Worm (Caenorhabditis elegans) whole organism, midembryonic: Measurements from ENCODE around the gene C39E9.7.

Experiments
- T22C8.4 ChIP-seq: fragments of 200-800 bp; sonication (Bioruptor generic); IDR thresholded peaks from 2 replicates; pipeline ENCODE4 v1.3.6; 2022; ENCODE audit warnings: missing genetic modification characterization, missing compliant biosample characterization
- cog-1 ChIP-seq: sonication (generic microtip); optimal IDR thresholded peaks from 2 replicates; lab custom pipeline; 2016; ENCODE audit warnings: missing genetic modification characterization, missing compliant biosample characterization
- flt-1 ChIP-seq: fragments of 200-800 bp; sonication (Bioruptor generic); IDR thresholded peaks from 2 replicates; pipeline ENCODE4 v1.3.6; 2022; ENCODE audit warnings: missing genetic modification characterization, missing compliant biosample characterization
- klf-2 ChIP-seq: fragments of 200-800 bp; sonication (Bioruptor generic); conservative IDR thresholded peaks from 2 replicates; pipeline ENCODE4 v1.3.6; 2022; ENCODE audit warnings: missing genetic modification reagents, missing genetic modification characterization, missing compliant biosample characterization
- med-1 ChIP-seq: sonication (generic microtip); optimal IDR thresholded peaks from 2 replicates; lab custom pipeline; 2017; ENCODE audit warnings: missing genetic modification characterization, mild to moderate bottlenecking, missing compliant biosample characterization, antibody characterized with exemption, missing genetic modification reagents; ENCODE audit not compliant: insufficient read depth
- ref-1 ChIP-seq: fragments of 200-800 bp; sonication (Bioruptor generic); conservative IDR thresholded peaks from 2 replicates; pipeline ENCODE4 v1.3.6; 2022; ENCODE audit warnings: missing genetic modification reagents, missing genetic modification characterization, missing compliant biosample characterization
- tab-1 ChIP-seq: fragments of 200-800 bp; sonication (Bioruptor generic); IDR thresholded peaks from 2 replicates; pipeline ENCODE4 v1.3.6; 2022; ENCODE audit warnings: missing genetic modification characterization, missing compliant biosample characterization
- ztf-23 ChIP-seq: fragments of 200-800 bp; sonication (Bioruptor generic); IDR thresholded peaks from 2 replicates; pipeline ENCODE4 v1.3.6; 2022; ENCODE audit warnings: missing genetic modification reagents, missing genetic modification characterization, missing compliant biosample characterization
- ztf-29 ChIP-seq: fragments of 200-800 bp; sonication (Bioruptor generic); IDR thresholded peaks from 2 replicates; pipeline ENCODE4 v1.3.6; 2022; ENCODE audit warnings: missing genetic modification reagents, missing genetic modification characterization, missing compliant biosample characterization

C39E9.7 gene

DNA sequence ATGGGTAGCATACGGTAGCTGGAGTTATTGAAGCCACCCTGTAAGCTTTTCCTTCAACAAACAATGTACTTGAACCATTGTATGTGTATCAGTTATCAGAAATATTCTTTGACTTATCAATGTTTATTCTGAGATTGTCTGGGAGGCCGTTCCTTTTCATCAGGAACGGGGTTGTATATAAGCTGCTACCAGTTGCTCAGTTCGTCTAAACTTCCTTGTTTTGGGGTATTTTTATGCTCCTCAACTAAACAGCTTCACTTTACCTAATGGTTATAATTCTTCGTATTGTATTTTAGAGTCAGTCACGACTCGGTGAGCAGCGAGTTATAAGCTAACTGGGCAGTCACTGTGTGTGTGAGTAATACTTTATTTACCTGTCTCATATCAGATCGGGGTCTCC lies 9.2 kb upstream of the C39E9.7 start:
- no peak for TF ChIP-seq tab-1 (GFP tag; lab: Robert Waterston, UW)
- TF ChIP-seq flt-1 = no peak
- TF ChIP-seq med-1 (GFP tag; lab: Kevin White, UChicago) = no peak
- TF ChIP-seq klf-2 (GFP tag; lab: Robert Waterston, UW) = no peak
- TF ChIP-seq ztf-29 = no peak
- no peak for TF ChIP-seq T22C8.4 (GFP tag; lab: Robert Waterston, UW)
- no peak for TF ChIP-seq ztf-23
- TF ChIP-seq cog-1 (tag; lab: Kevin White, UChicago) = no peak

DNA sequence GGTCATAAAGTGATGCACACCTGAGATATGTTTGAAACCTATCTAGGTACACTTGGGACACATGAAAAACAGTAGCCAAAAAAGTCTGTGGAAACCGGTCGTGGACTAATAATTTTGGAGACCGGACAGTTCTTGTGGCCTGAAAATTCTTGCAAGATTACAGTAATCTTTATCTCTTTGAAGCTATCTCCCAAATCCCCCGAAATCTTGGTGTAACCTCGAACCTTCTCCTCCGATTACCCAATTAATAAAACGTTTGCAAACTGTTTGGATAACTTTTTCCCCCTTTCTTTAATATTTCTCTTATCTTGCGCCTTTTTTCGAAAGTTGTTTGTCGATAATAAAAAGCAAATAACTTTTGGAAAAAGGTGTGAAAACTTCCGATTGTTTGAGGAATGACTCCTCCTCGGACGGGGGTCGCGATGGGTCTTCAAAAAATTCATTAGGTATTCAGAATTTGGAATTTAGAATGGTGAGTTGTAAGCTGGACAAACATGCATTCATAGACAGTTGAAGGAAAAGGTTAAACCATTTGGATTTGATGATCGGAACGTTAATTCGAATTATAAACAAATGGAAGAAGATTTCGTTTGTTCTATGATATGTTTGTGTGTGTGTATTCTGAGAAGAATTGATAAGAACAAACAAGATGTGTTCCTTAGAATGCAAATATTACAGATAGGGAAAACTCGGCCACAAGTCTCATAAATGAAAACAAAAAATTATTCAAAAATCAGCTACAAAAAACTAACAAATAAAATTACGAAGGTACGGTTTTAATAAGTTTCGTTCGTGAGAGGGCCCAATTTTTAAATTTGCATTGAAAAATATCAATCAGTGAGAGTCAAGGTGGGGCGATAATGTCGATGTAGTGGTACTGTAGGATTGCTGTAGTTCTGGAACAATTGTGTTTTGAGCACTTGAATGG lies 6.6 kb upstream of the C39E9.7 start:
- TF ChIP-seq flt-1 = no peak
- no peak for TF ChIP-seq ztf-29
- no peak for TF ChIP-seq cog-1 (tag; lab: Kevin White, UChicago)
- TF ChIP-seq klf-2 (GFP tag; lab: Robert Waterston, UW) = no peak
- no peak for TF ChIP-seq med-1 (GFP tag; lab: Kevin White, UChicago)
- no peak for TF ChIP-seq ref-1 (GFP tag; lab: Robert Waterston, UW)
- TF ChIP-seq tab-1 (GFP tag; lab: Robert Waterston, UW) = no peak
- no peak for TF ChIP-seq ztf-23
- no peak for TF ChIP-seq T22C8.4 (GFP tag; lab: Robert Waterston, UW)

DNA sequence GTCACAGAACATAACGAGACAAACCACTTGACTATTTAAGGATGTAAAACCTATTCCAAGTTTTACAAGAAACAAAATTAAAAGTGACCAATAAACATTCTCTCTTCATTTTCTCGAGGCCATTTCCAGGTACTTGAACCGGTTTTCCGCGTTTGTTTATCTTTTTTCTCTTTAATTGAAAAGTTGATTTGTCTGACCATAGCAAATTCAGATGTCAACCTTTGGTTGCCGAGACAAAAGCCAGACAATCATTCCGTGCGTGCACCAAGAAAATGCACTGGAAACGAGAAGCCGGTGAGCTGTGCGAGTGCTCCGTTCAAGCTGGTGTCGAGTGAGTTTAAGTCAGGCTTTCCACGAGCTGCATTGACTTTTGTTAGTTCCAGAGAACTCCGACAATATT lies 5.6 kb upstream of the C39E9.7 start:
- TF ChIP-seq cog-1 (tag; lab: Kevin White, UChicago) (no peak), tab-1 (GFP tag; lab: Robert Waterston, UW) (no peak), ztf-23 (no peak), T22C8.4 (GFP tag; lab: Robert Waterston, UW) (no peak), ref-1 (GFP tag; lab: Robert Waterston, UW) (no peak), ztf-29 (no peak), flt-1 (no peak), med-1 (GFP tag; lab: Kevin White, UChicago) (no peak), klf-2 (GFP tag; lab: Robert Waterston, UW) (no peak)

DNA sequence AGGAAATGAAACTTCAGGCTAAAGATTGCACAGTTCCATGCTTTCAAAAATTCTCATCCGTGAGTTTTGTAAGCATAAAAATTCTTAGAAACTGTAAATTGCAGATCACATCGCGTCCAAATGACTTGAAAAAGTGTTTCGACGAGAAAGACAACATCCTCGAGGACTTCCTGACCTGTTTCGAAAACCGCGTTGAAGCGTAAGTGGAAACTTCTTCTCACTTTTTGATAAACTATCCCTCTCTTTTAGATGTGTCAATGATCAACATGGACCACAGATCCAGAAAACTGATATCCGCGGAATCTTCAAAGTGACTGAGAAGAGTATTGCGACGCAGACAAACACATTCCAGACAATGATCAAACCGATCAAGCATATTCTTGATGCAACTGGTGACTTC lies 4.3 kb upstream of the C39E9.7 start:
- TF ChIP-seq flt-1 (no peak), T22C8.4 (GFP tag; lab: Robert Waterston, UW) (no peak), ztf-23 (no peak), ref-1 (GFP tag; lab: Robert Waterston, UW) (no peak), tab-1 (GFP tag; lab: Robert Waterston, UW) (no peak), med-1 (GFP tag; lab: Kevin White, UChicago) (no peak), klf-2 (GFP tag; lab: Robert Waterston, UW) (no peak), ztf-29 (no peak), cog-1 (tag; lab: Kevin White, UChicago) (no peak)

DNA sequence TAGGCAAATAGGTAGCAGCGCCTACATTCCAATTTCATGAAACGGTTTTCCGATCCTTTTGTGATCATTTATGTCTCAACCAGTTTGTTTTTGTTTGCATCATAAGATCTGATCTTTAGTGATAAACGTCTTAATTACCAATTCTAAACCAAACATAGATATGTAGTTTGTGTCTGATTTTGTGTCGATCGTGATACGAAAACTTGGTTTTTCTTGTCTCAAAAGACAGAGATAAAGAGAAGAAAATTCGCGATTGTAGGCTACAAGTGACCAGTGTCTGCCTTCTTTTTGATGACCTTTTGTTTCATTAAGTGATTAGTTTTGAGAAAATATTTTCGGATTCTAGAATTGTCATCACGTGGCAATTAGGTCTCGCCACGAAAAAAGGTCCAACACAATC lies 3.7 kb upstream of the C39E9.7 start:
- TF ChIP-seq cog-1 (tag; lab: Kevin White, UChicago) (no peak), flt-1 (no peak), ref-1 (GFP tag; lab: Robert Waterston, UW) (no peak)

DNA sequence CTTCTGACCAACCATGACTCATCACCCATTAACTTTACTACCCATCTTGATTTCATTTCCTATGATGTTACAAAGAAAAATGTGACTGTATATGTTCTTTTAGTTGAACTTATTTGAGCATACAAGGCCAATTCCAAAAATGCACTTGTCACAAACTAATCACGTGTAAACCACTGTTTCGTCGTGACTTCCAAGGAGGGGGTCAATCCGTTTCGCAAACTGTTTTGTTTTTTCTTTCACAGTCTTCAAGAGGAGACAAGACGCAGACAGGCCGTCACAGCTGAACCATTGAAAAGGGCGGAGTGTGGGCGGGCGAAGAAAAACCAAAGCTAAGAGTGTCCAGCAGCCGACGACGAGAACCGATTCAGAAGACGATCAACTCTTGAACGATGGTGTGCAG lies 2.6 kb upstream of the C39E9.7 start, which contains the start of gene C39E9.8:
C39E9.8 (plus strand) TSS at position 328 of the 400 bp plus-strand sequence.
- TF ChIP-seq med-1 (GFP tag; lab: Kevin White, UChicago) = no peak

DNA sequence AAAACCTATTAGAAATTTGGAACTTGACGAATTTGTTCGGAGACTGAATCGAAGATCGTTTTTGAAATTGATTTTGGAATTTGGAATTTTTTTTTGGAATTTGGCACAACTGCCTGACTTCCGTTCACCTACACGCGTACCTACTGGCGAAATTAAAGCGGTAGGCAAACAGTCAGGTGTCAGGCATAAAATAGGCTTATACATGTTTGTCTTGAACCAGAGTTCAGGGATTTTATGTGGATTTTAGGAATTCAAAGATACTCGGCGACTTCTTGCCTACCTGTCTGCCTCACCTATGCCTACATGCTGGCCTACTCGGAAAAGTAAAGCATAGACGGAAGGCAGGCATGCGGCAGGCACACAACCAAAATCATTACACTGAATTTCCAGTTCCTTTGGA lies 1.8 kb upstream of the C39E9.7 start:
- TF ChIP-seq tab-1 (GFP tag; lab: Robert Waterston, UW) (no peak), ztf-23 (no peak), klf-2 (GFP tag; lab: Robert Waterston, UW) (no peak), ref-1 (GFP tag; lab: Robert Waterston, UW) (no peak), T22C8.4 (GFP tag; lab: Robert Waterston, UW) (no peak), med-1 (GFP tag; lab: Kevin White, UChicago) (no peak), flt-1 (no peak), ztf-29 (no peak), cog-1 (tag; lab: Kevin White, UChicago) (no peak)

DNA sequence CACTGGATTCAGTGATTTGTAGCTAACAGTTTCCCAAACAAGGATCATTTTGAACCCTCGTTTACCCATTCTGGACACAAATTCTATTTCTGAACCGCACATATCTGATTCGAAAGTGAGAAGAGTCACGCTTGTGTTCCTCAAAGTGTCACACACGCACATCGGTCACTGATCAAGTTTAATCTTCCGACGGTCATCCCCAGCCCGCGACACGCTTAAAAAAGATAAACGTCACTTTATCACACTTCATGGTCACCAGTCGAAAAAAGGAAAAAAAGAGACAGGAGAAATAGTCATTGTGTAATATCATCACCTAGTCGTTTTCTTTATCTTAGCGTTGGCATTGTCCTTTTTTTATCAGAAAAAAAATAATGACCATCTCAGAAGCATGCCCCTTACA lies 1.2 kb upstream of the C39E9.7 start:
- no peak for TF ChIP-seq tab-1 (GFP tag; lab: Robert Waterston, UW)
- TF ChIP-seq ztf-29 = no peak
- no peak for TF ChIP-seq T22C8.4 (GFP tag; lab: Robert Waterston, UW)
- no peak for TF ChIP-seq flt-1
- TF ChIP-seq ztf-23 = no peak
- TF ChIP-seq klf-2 (GFP tag; lab: Robert Waterston, UW) = no peak
- no peak for TF ChIP-seq med-1 (GFP tag; lab: Kevin White, UChicago)
- no peak for TF ChIP-seq cog-1 (tag; lab: Kevin White, UChicago)

DNA sequence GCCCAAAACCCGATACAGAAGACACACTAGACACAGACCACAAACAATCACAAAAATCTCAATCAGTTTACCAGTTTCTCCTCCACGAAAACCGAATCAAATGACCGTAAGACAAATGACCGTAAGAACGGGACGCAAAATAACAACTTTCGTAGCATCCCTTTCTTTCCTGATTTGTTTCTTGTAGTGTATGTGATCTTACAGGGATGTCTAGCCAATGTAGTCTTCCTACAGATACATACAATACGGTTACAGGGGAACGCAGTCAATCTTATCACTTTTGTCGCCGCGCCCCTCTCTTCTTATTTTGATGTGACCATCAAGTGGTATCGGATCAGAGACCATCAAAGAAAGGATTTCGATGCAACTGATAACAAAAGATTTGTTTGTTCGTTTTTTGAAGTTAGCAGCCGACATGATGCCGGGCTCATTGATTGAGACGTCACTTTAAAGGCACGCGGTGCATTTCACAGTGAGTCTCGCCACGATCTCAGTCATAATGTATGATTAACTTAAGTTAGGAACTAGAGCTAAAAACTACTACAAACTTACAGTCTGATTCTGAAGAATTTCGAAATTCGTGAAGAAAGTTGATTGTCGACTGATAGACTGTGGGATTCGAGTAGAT lies 781 bp downstream of the C39E9.7 start:
- TF ChIP-seq klf-2 (GFP tag; lab: Robert Waterston, UW) = no peak
- no peak for TF ChIP-seq ztf-23
- no peak for TF ChIP-seq ref-1 (GFP tag; lab: Robert Waterston, UW)
- TF ChIP-seq tab-1 (GFP tag; lab: Robert Waterston, UW) = no peak
- no peak for TF ChIP-seq T22C8.4 (GFP tag; lab: Robert Waterston, UW)
- no peak for TF ChIP-seq flt-1
- TF ChIP-seq cog-1 (tag; lab: Kevin White, UChicago) = no peak
- no peak for TF ChIP-seq med-1 (GFP tag; lab: Kevin White, UChicago)
- no peak for TF ChIP-seq ztf-29
